Fruit fly (Drosophila melanogaster) whole organism, embryonic: Measurements from ENCODE around the gene CG4586.

Experiments
- Asciz ChIP-seq: fragments of 200-800 bp; sonication (Bioruptor generic); optimal IDR thresholded peaks from 2 replicates; lab custom pipeline; 2017; ENCODE audit warnings: missing biosample characterization, mild to moderate bottlenecking, missing genetic modification characterization, missing genetic modification reagents
- Blimp-1 ChIP-seq: fragments of 200-800 bp; sonication (Bioruptor generic); optimal IDR thresholded peaks from 3 replicates; lab custom pipeline; 2018; ENCODE audit warnings: missing biosample characterization, missing genetic modification characterization, mild to moderate bottlenecking, moderate library complexity, missing genetic modification reagents
- CG10321 ChIP-seq: fragments of 200-800 bp; sonication (Bioruptor generic); IDR thresholded peaks from 2 replicates; pipeline ENCODE4 v1.3.6; 2022; ENCODE audit warnings: missing biosample characterization, missing genetic modification characterization
- CG10654 ChIP-seq: fragments of 200-800 bp; sonication (Bioruptor generic); optimal IDR thresholded peaks from 2 replicates; lab custom pipeline; 2016; ENCODE audit warnings: missing biosample characterization, missing genetic modification characterization
- CG10979 ChIP-seq: fragments of 200-800 bp; sonication (Bioruptor generic); optimal IDR thresholded peaks from 2 replicates; lab custom pipeline; 2018; ENCODE audit warnings: missing biosample characterization, mild to moderate bottlenecking, missing genetic modification characterization, moderate library complexity
- CG11247 ChIP-seq: fragments of 200-800 bp; sonication (Bioruptor generic); IDR thresholded peaks from 2 replicates; pipeline ENCODE4 v1.3.6; 2022; ENCODE audit warnings: missing biosample characterization, missing genetic modification characterization
- CG1233 ChIP-seq: fragments of 200-800 bp; sonication (Bioruptor generic); optimal IDR thresholded peaks from 4 replicates; lab custom pipeline; 2018; ENCODE audit warnings: missing biosample characterization, mild to moderate bottlenecking, missing genetic modification characterization
- CG12391 ChIP-seq: fragments of 200-800 bp; sonication (Bioruptor generic); optimal IDR thresholded peaks from 3 replicates; lab custom pipeline; 2018; ENCODE audit warnings: missing biosample characterization, mild to moderate bottlenecking, missing genetic modification characterization, moderate library complexity
- CG13424 ChIP-seq: fragments of 200-800 bp; sonication (Bioruptor generic); optimal IDR thresholded peaks from 2 replicates; lab custom pipeline; 2019; ENCODE audit warnings: missing biosample characterization, mild to moderate bottlenecking, missing genetic modification characterization, moderate library complexity
- CG1529 ChIP-seq: fragments of 200-800 bp; sonication (Bioruptor generic); optimal IDR thresholded peaks from 3 replicates; lab custom pipeline; 2018; ENCODE audit warnings: missing biosample characterization, missing genetic modification characterization
- CG17186 ChIP-seq: fragments of 200-800 bp; sonication (Bioruptor generic); optimal IDR thresholded peaks from 3 replicates; lab custom pipeline; 2017; ENCODE audit warnings: missing biosample characterization, missing genetic modification reagents, missing genetic modification characterization
- CG17385 ChIP-seq: fragments of 200-800 bp; sonication (Bioruptor generic); optimal IDR thresholded peaks from 3 replicates; lab custom pipeline; 2018; ENCODE audit warnings: missing biosample characterization, mild to moderate bottlenecking, missing genetic modification characterization
- CG18476 ChIP-seq: fragments of 200-800 bp; sonication (Bioruptor generic); optimal IDR thresholded peaks from 2 replicates; lab custom pipeline; 2016; ENCODE audit warnings: missing biosample characterization, mild to moderate bottlenecking, missing genetic modification characterization
- CG30020 ChIP-seq: fragments of 200-800 bp; optimal IDR thresholded peaks from 2 replicates; lab custom pipeline; 2019; ENCODE audit warnings: missing biosample characterization, mild to moderate bottlenecking, missing genetic modification characterization, moderate library complexity
- CG4360 ChIP-seq: fragments of 200-800 bp; sonication (Bioruptor generic); IDR thresholded peaks from 2 replicates; pipeline ENCODE4 v1.3.6; 2022; ENCODE audit warnings: missing biosample characterization, missing genetic modification characterization
- CG4404 ChIP-seq: fragments of 200-800 bp; sonication (Bioruptor generic); IDR thresholded peaks from 2 replicates; pipeline ENCODE4 v1.3.6; 2022; ENCODE audit warnings: missing biosample characterization, missing genetic modification characterization
- CG7357 ChIP-seq: fragments of 200-800 bp; sonication (Bioruptor generic); IDR thresholded peaks from 3 replicates; pipeline ENCODE4 v1.3.6; 2022; ENCODE audit warnings: missing biosample characterization, missing genetic modification characterization
- CG7839 ChIP-seq: fragments of 200-800 bp; sonication (Bioruptor generic); optimal IDR thresholded peaks from 3 replicates; lab custom pipeline; 2018; ENCODE audit warnings: missing biosample characterization, mild to moderate bottlenecking, missing genetic modification characterization, moderate library complexity
- CTCF ChIP-seq: fragments of 200-800 bp; sonication (Bioruptor generic); optimal IDR thresholded peaks from 2 replicates; lab custom pipeline; 2017; ENCODE audit warnings: missing biosample characterization, mild to moderate bottlenecking, missing genetic modification characterization, moderate library complexity
- CkIIα-i1 ChIP-seq: fragments of 200-800 bp; sonication (Bioruptor generic); IDR thresholded peaks from 2 replicates; pipeline ENCODE4 v1.3.6; 2022; ENCODE audit warnings: missing biosample characterization, missing genetic modification characterization
- Dip3 ChIP-seq: fragments of 200-800 bp; sonication (Bioruptor generic); optimal IDR thresholded peaks from 3 replicates; lab custom pipeline; 2016; ENCODE audit warnings: missing biosample characterization, missing genetic modification characterization
- Ets97D ChIP-seq: fragments of 200-800 bp; sonication (Bioruptor generic); optimal IDR thresholded peaks from 3 replicates; lab custom pipeline; 2016; ENCODE audit warnings: missing biosample characterization, missing genetic modification characterization
- HLH4C ChIP-seq: fragments of 200-800 bp; sonication (Bioruptor generic); IDR thresholded peaks from 3 replicates; pipeline ENCODE4 v1.3.6; 2022; ENCODE audit warnings: missing biosample characterization, missing genetic modification characterization; ENCODE audit not compliant: partially characterized antibody
- Hand ChIP-seq: fragments of 200-800 bp; sonication (Bioruptor generic); optimal IDR thresholded peaks from 2 replicates; lab custom pipeline; 2017; ENCODE audit warnings: mild to moderate bottlenecking, missing biosample characterization, missing genetic modification reagents, missing genetic modification characterization
- HmgD ChIP-seq: fragments of 200-800 bp; sonication (Bioruptor generic); optimal IDR thresholded peaks from 3 replicates; lab custom pipeline; 2016; ENCODE audit warnings: missing biosample characterization, missing genetic modification characterization
- Hsf ChIP-seq: fragments of 200-800 bp; sonication (Bioruptor generic); optimal IDR thresholded peaks from 3 replicates; lab custom pipeline; 2016; ENCODE audit warnings: missing biosample characterization, missing genetic modification characterization
- Lhr ChIP-seq: fragments of 200-800 bp; sonication (Bioruptor generic); optimal IDR thresholded peaks from 3 replicates; lab custom pipeline; 2017; ENCODE audit warnings: mild to moderate bottlenecking, missing biosample characterization, missing genetic modification reagents, missing genetic modification characterization
- Myb ChIP-seq: fragments of 200-800 bp; sonication (Bioruptor generic); optimal IDR thresholded peaks from 2 replicates; lab custom pipeline; 2016; ENCODE audit warnings: missing biosample characterization, missing genetic modification characterization
- NC2α ChIP-seq: fragments of 200-800 bp; sonication (Bioruptor generic); optimal IDR thresholded peaks from 2 replicates; lab custom pipeline; 2016; ENCODE audit warnings: missing biosample characterization, missing genetic modification characterization
- Oaz ChIP-seq: fragments of 200-800 bp; sonication (Bioruptor generic); IDR thresholded peaks from 2 replicates; pipeline ENCODE4 v1.3.6; 2022; ENCODE audit warnings: missing biosample characterization, missing genetic modification characterization
- Oli ChIP-seq: fragments of 200-800 bp; sonication (Bioruptor generic); optimal IDR thresholded peaks from 2 replicates; lab custom pipeline; 2018; ENCODE audit warnings: missing biosample characterization, mild to moderate bottlenecking, missing genetic modification characterization, moderate library complexity
- Opbp ChIP-seq: fragments of 200-800 bp; sonication (Bioruptor generic); IDR thresholded peaks from 3 replicates; pipeline ENCODE4 v1.3.6; 2022; ENCODE audit warnings: missing biosample characterization, missing genetic modification characterization; ENCODE audit not compliant: partially characterized antibody
- Rx ChIP-seq: fragments of 200-800 bp; sonication (Bioruptor generic); IDR thresholded peaks from 2 replicates; pipeline ENCODE4 v1.3.6; 2022; ENCODE audit warnings: missing biosample characterization, missing genetic modification characterization
- Spps ChIP-seq: fragments of 200-800 bp; sonication (Bioruptor generic); optimal IDR thresholded peaks from 2 replicates; lab custom pipeline; 2018; ENCODE audit warnings: missing biosample characterization, mild to moderate bottlenecking, missing genetic modification characterization
- abd-A ChIP-seq: fragments of 200-800 bp; sonication (Bioruptor generic); optimal IDR thresholded peaks from 3 replicates; lab custom pipeline; 2019; ENCODE audit warnings: missing biosample characterization, mild to moderate bottlenecking, missing genetic modification characterization, moderate library complexity
- ac ChIP-seq: fragments of 200-800 bp; sonication (Bioruptor generic); optimal IDR thresholded peaks from 3 replicates; lab custom pipeline; 2017; ENCODE audit warnings: missing biosample characterization, mild to moderate bottlenecking, missing genetic modification characterization
- amos ChIP-seq: fragments of 200-800 bp; sonication (Bioruptor generic); IDR thresholded peaks from 2 replicates; pipeline ENCODE4 v1.3.6; 2022; ENCODE audit warnings: missing biosample characterization, missing genetic modification characterization; ENCODE audit not compliant: partially characterized antibody
- ara ChIP-seq: fragments of 200-800 bp; sonication (Bioruptor generic); IDR thresholded peaks from 2 replicates; pipeline ENCODE4 v1.3.6; 2022; ENCODE audit warnings: missing biosample characterization, missing genetic modification characterization
- ase ChIP-seq: fragments of 200-800 bp; sonication (Bioruptor generic); IDR thresholded peaks from 3 replicates; pipeline ENCODE4 v1.3.6; 2022; ENCODE audit warnings: missing biosample characterization, missing genetic modification characterization
- az2 ChIP-seq: fragments of 200-800 bp; sonication (Bioruptor generic); optimal IDR thresholded peaks from 3 replicates; lab custom pipeline; 2016; ENCODE audit warnings: missing biosample characterization, missing genetic modification characterization
- bab2 ChIP-seq: fragments of 200-800 bp; sonication (Bioruptor generic); optimal IDR thresholded peaks from 2 replicates; lab custom pipeline; 2016; ENCODE audit warnings: missing biosample characterization, missing genetic modification characterization
- bowl ChIP-seq: fragments of 200-800 bp; sonication (Bioruptor generic); IDR thresholded peaks from 2 replicates; pipeline ENCODE4 v1.3.6; 2022; ENCODE audit warnings: missing biosample characterization, missing genetic modification characterization
- cad ChIP-seq: fragments of >200 bp; optimal IDR thresholded peaks from 2 replicates; lab custom pipeline; 2017; ENCODE audit warnings: missing biosample characterization, missing genetic modification characterization
- onecut ChIP-seq: fragments of 200-800 bp; sonication (Bioruptor generic); IDR thresholded peaks from 2 replicates; pipeline ENCODE4 v1.3.6; 2022; ENCODE audit warnings: missing biosample characterization, missing genetic modification characterization
- ranshi ChIP-seq: fragments of 200-800 bp; sonication (Bioruptor generic); IDR thresholded peaks from 2 replicates; pipeline ENCODE4 v1.3.6; 2022; ENCODE audit warnings: missing biosample characterization, missing genetic modification characterization
- sens-2 ChIP-seq: fragments of 200-800 bp; sonication (Bioruptor generic); IDR thresholded peaks from 2 replicates; pipeline ENCODE4 v1.3.6; 2022; ENCODE audit warnings: missing biosample characterization, missing genetic modification characterization
- trh ChIP-seq: fragments of 200-800 bp; sonication (Bioruptor generic); optimal IDR thresholded peaks from 2 replicates; lab custom pipeline; 2016; ENCODE audit warnings: missing biosample characterization, missing genetic modification characterization
- zen ChIP-seq: fragments of 200-800 bp; sonication (Bioruptor generic); optimal IDR thresholded peaks from 3 replicates; lab custom pipeline; 2018; ENCODE audit warnings: missing biosample characterization, mild to moderate bottlenecking, missing genetic modification characterization, moderate library complexity

Gene CG4586

DNA sequence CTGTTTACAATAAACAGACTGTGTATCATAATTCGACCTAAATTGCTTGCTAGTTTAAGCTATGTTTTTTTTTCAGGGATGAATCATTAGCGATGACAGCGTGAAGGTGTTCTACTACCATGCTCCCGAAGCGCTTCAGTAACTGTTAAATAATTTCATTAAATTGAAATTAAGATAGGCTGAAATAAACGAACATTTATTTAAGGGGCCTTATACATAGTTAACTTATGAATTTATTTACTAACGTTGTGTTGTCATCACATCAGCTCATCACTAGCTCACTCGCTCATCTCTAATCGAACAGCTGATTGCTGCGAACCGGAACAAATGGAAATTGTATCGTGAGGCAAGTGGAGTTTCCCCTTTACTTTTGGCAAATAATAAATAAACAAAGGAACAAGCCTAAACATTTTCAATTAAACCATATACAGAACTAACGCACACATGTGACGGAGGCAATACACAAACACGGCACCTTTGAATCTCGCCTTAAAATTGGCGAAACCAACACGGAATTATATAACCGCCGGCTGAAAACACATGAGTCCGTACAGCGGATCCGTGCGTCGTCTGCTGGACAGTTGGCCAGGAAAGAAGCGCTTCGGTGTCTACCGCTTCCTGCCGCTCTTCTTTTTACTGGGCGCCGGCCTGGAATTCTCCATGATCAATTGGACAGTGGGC lies 41.5 kb downstream of the CG4586 start, which contains the start of the genes cm, sloth1 and sloth2 (continued):
- peak; percentile 69 for TF ChIP-seq HLH4C (GFP tag; lab: Robert Waterston, UW)
- peak; percentile 72 for TF ChIP-seq Oli (tag; lab: Kevin White, UChicago)
- TF ChIP-seq CG18476 (GFP tag; lab: Kevin White, UChicago) = peak; percentile 67
- peak; percentile 79 for TF ChIP-seq CG10979 (tag; lab: Kevin White, UChicago)
- TF ChIP-seq sens-2 = peak; percentile 67
- TF ChIP-seq CG4404 (GFP tag; lab: Robert Waterston, UW) = peak; percentile 81
- TF ChIP-seq CG7357 (GFP tag; lab: Robert Waterston, UW) = peak; percentile 68; the same call in 1 of the 3 replicates
- peak; percentile 93 for TF ChIP-seq bab2 (GFP tag; lab: Kevin White, UChicago)
- TF ChIP-seq Rx (GFP tag; lab: Robert Waterston, UW) = peak; percentile 87
- peak; percentile 69 for TF ChIP-seq NC2α (GFP tag; lab: Kevin White, UChicago)
- peak; percentile 87 for TF ChIP-seq ranshi (GFP tag; lab: Robert Waterston, UW)
- TF ChIP-seq onecut (GFP tag; lab: Robert Waterston, UW) = peak; percentile 68
- TF ChIP-seq CG1233 = peak; percentile 78
- TF ChIP-seq abd-A (tag; lab: Kevin White, UChicago) = peak; percentile 20
- peak; percentile 76; the same call in 1 of the 2 replicates for TF ChIP-seq ara
- TF ChIP-seq CG4360 (GFP tag; lab: Robert Waterston, UW) = 0 out of 2 replicates have a peak, but pooled peaks have one; percentile 24
- TF ChIP-seq Ets97D (GFP tag; lab: Kevin White, UChicago) = peak; percentile 86
- peak; percentile 91 for TF ChIP-seq az2
- TF ChIP-seq Spps = peak; percentile 69
- TF ChIP-seq Hand (GFP tag; lab: Kevin White, UChicago) = peak; percentile 45
- peak; percentile 77 for TF ChIP-seq ase
- peak; percentile 72 for TF ChIP-seq Blimp-1 (GFP tag; lab: Kevin White, UChicago)
- peak; percentile 45 for TF ChIP-seq CTCF (GFP tag; lab: Kevin White, UChicago)
- peak; percentile 53 for TF ChIP-seq CG1529 (GFP tag; lab: Kevin White, UChicago)
- TF ChIP-seq, all 482 proteins: peak for 431

DNA sequence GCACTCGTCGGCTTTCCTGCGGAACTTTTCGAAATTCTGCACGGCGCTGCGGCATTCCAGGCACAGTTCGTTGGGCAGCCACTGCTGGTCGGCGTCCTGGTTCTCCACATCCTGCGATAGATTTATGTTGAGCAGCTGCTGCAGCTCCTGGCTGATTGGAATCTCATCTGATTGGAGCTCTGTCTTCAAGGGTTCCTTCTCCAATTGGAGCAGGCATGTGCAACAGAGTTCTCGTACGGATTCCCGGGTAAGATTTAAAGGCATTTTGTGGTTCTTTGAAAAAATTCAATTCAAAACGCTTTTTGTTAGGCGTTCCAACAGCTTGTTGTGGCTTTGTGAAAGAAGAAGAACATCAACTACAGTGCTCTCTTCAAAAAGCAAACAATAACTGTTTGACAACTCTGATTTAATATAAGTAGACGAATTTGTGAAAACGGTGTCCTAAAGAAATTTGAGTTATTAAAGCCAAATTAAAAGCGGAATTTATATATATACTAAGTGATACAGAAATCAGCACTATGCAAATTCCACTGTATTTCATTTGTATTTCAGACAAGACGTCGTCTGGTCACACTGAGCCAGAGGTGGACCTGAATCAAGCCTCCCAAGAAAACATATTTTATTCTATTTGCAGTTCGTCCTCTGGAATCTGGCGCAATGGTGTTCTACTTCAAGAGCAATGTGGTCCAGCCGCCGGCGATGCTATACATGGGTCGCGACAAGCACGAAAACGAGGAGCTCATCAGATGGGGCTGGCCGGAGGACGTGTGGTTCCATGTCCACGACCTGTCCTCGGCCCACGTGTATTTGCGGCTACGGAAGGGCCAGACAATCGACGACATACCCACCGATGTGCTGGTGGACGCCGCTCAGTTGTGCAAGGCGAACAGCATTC lies 43.8 kb downstream of the CG4586 start, which contains the start of the genes CG3032 and CG4593:
TSS of gene CG3032 (minus strand) at position 562 of the 895 bp plus-strand sequence.
TSS of gene CG4593 (plus strand) at position 568 of the 895 bp plus-strand sequence.
- TF ChIP-seq CG11247 (GFP tag; lab: Robert Waterston, UW) (peak; percentile 87), CG7839 (tag; lab: Kevin White, UChicago) (peak; percentile 86), CG17385 (GFP tag; lab: Kevin White, UChicago) (peak; percentile 93), CG17186 (GFP tag; lab: Kevin White, UChicago) (peak; percentile 49), Opbp (GFP tag; lab: Robert Waterston, UW) (no peak), amos (GFP tag; lab: Robert Waterston, UW) (no peak), zen (tag; lab: Kevin White, UChicago) (peak; percentile 69), Dip3 (GFP tag; lab: Kevin White, UChicago) (peak; percentile 86), HmgD (GFP tag; lab: Kevin White, UChicago) (peak; percentile 25), CG13424 (tag; lab: Kevin White, UChicago) (peak; percentile 77), CG10321 (GFP tag; lab: Robert Waterston, UW) (0 out of 2 replicates have a peak, but pooled peaks have one; percentile 49), Myb (GFP tag; lab: Kevin White, UChicago) (peak; percentile 45), trh (GFP tag; lab: Kevin White, UChicago) (peak; percentile 1), Hsf (GFP tag; lab: Kevin White, UChicago) (peak; percentile 88), CG30020 (tag; lab: Kevin White, UChicago) (peak; percentile 42), Lhr (GFP tag; lab: Kevin White, UChicago) (peak; percentile 35), ac (no peak), CkIIα-i1 (GFP tag; lab: Robert Waterston, UW) (no peak), cad (no peak), CG10654 (GFP tag; lab: Kevin White, UChicago) (peak; percentile 69), bowl (peak; percentile 64), Asciz (GFP tag; lab: Kevin White, UChicago) (peak; percentile 37), CG12391 (tag; lab: Kevin White, UChicago) (peak; percentile 85), Oaz (GFP tag; lab: Robert Waterston, UW) (peak; percentile 78)
